Fruit fly (Drosophila melanogaster): ENCODE measurements around the gene Ubc4.

- TF ChIP-seq usp (GFP tag; optimal IDR thresholded peaks at IDR 0.05) = no peak
- no peak for TF ChIP-seq EcR (GFP tag; optimal IDR thresholded peaks at IDR 0.05)
- TF ChIP-seq CG8478 (optimal IDR thresholded peaks at IDR 0.05) = no peak
- TF ChIP-seq psq (optimal IDR thresholded peaks at IDR 0.05) = no peak
Measured at dm6 chr3L:9720102-9720501, 22.0 kb downstream of the Ubc4 start.
